Fruit fly (Drosophila melanogaster) whole organism, embryonic: ENCODE results near the gene scw.

ENCODE experiments used
- CG5180 ChIP-seq: fragments of 200-800 bp; sonication (Bioruptor generic); optimal IDR thresholded peaks from 3 replicates; lab custom pipeline; 2017; ENCODE audit warnings: missing biosample characterization, missing genetic modification characterization, mild to moderate bottlenecking, moderate library complexity, missing genetic modification reagents
- CG6791 ChIP-seq: fragments of 200-800 bp; sonication (Bioruptor generic); IDR thresholded peaks from 3 replicates; pipeline ENCODE4 v1.3.6; 2022; ENCODE audit warnings: missing biosample characterization, missing genetic modification characterization; ENCODE audit not compliant: partially characterized antibody
- CG9932 ChIP-seq: fragments of 200-800 bp; sonication (Bioruptor generic); IDR thresholded peaks from 2 replicates; pipeline ENCODE4 v1.3.6; 2022; ENCODE audit warnings: missing biosample characterization, missing genetic modification characterization
- onecut ChIP-seq: fragments of 200-800 bp; sonication (Bioruptor generic); IDR thresholded peaks from 2 replicates; pipeline ENCODE4 v1.3.6; 2022; ENCODE audit warnings: missing biosample characterization, missing genetic modification characterization
- sr ChIP-seq: fragments of 200-800 bp; sonication (Bioruptor generic); IDR thresholded peaks from 3 replicates; pipeline ENCODE4 v1.3.6; 2022; ENCODE audit warnings: missing biosample characterization, missing genetic modification characterization

DNA sequence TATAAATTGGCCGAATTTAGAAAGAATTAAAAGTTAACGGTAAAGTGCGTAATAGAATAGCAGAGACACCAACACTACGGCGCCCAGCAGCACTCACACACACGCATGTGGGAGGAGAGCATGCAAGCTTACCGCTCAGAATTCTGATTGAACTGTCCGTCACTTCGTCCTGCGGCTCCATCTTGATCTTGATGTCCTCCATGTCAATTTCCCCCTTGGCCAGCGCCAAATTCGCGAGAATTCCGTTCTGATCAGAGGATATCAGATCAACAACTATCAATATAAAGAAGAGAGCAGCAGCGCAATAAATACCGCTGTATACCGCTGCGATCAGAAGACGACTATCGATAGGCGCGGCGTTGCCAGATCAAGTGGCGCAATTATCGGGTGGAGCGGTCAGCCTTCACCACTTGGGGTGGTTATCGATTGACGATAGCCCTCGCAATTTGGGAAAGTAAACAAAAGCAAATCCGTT is 34.9 kb upstream of the scw start, which contains the start of the genes CG10462 and Nf-YB:
- TF ChIP-seq sr (GFP tag; lab: Robert Waterston, UW) (no peak), CG5180 (GFP tag; lab: Kevin White, UChicago) (no peak), CG6791 (GFP tag; lab: Robert Waterston, UW) (peak; percentile 98), CG9932 (GFP tag; lab: Robert Waterston, UW) (no peak), onecut (GFP tag; lab: Robert Waterston, UW) (peak; percentile 60)
